Fruit fly (Drosophila melanogaster): Measurements from ENCODE around the gene ND-ASHI.

The ND-ASHI gene

dm6 chrX:6696467-6696866 is 17.5 kb upstream of the ND-ASHI start (continued):
- peak; percentile 28 for TF ChIP-seq CG16815 (GFP tag; optimal IDR thresholded peaks at IDR 0.05)
- peak; percentile 49; the same call in 1 of the 2 replicates for TF ChIP-seq chm (GFP tag; IDR thresholded peaks at IDR 0.05)
- 0 out of 2 replicates have a peak, but pooled peaks have one; percentile 16 for TF ChIP-seq wor (GFP tag; IDR thresholded peaks at IDR 0.05)
- TF ChIP-seq gcm (GFP tag; optimal IDR thresholded peaks at IDR 0.05) = peak; percentile 58
- TF ChIP-seq lilli (GFP tag; optimal IDR thresholded peaks at IDR 0.05) = peak; percentile 78
- no peak for TF ChIP-seq grn (GFP tag; optimal IDR thresholded peaks at IDR 0.05)
- no peak for TF ChIP-seq CG9876 (GFP tag; optimal IDR thresholded peaks at IDR 0.05)
- TF ChIP-seq CG30020 (tag; optimal IDR thresholded peaks at IDR 0.05) = no peak
- no peak for TF ChIP-seq wdn (GFP tag; IDR thresholded peaks at IDR 0.05)
- TF ChIP-seq inv (GFP tag; IDR thresholded peaks at IDR 0.05; ENCODE audit: partially characterized antibody) = no peak
- TF ChIP-seq ssp (GFP tag; IDR thresholded peaks at IDR 0.05) = peak; percentile 35; the same call in 1 of the 2 replicates
- peak; percentile 82 for TF ChIP-seq CG13296 (GFP tag; optimal IDR thresholded peaks at IDR 0.05)
- peak; percentile 9 for TF ChIP-seq Atf3 (GFP tag; optimal IDR thresholded peaks at IDR 0.05)
- no peak for TF ChIP-seq da (GFP tag; optimal IDR thresholded peaks at IDR 0.05)
- peak; percentile 15 for TF ChIP-seq fd96Cb (tag; optimal IDR thresholded peaks at IDR 0.05)
- TF ChIP-seq klu (GFP tag; IDR thresholded peaks at IDR 0.05) = no peak
- TF ChIP-seq CG1024 (GFP tag; IDR thresholded peaks at IDR 0.05) = peak; percentile 44; the same call in 1 of the 2 replicates
- no peak; the same call in 1 of the 2 replicates for TF ChIP-seq bowl (GFP tag; IDR thresholded peaks at IDR 0.05)
- TF ChIP-seq sug (tag; optimal IDR thresholded peaks at IDR 0.05) = peak; percentile 75
- TF ChIP-seq Atf-2 (GFP tag; optimal IDR thresholded peaks at IDR 0.05) = peak; percentile 42
- peak; percentile 50; the same call in 1 of the 3 replicates for TF ChIP-seq ase (GFP tag; IDR thresholded peaks at IDR 0.05)
- TF ChIP-seq CG10431 (GFP tag; optimal IDR thresholded peaks at IDR 0.05) = peak; percentile 48
- no peak for TF ChIP-seq CG10274 (GFP tag; optimal IDR thresholded peaks at IDR 0.05)
- no peak for TF ChIP-seq NFAT (GFP tag; IDR thresholded peaks at IDR 0.05)
- TF ChIP-seq CG1647 (GFP tag; optimal IDR thresholded peaks at IDR 0.05) = peak; percentile 39
- peak; percentile 54 for TF ChIP-seq CG12744 (GFP tag; optimal IDR thresholded peaks at IDR 0.05)
- peak; percentile 47 for TF ChIP-seq MTF-1 (GFP tag; optimal IDR thresholded peaks at IDR 0.05; ENCODE audit: borderline replicate concordance)
- 0 out of 3 replicates have a peak, but pooled peaks have one; percentile 16 for TF ChIP-seq CG11560 (tag; IDR thresholded peaks at IDR 0.05)
- peak; percentile 54 for TF ChIP-seq zfh2 (GFP tag; optimal IDR thresholded peaks at IDR 0.05)
- TF ChIP-seq CG16779 (GFP tag; IDR thresholded peaks at IDR 0.05) = 0 out of 2 replicates have a peak, but pooled peaks have one; percentile 17
- TF ChIP-seq en (GFP tag; optimal IDR thresholded peaks at IDR 0.05) = peak; percentile 9
- no peak for TF ChIP-seq CG33213 (GFP tag; optimal IDR thresholded peaks at IDR 0.05)
- no peak for TF ChIP-seq NC2α (GFP tag; optimal IDR thresholded peaks at IDR 0.05)
- no peak for TF ChIP-seq CG3065 (GFP tag; optimal IDR thresholded peaks at IDR 0.05)
- TF ChIP-seq Fer3 (tag; optimal IDR thresholded peaks at IDR 0.05) = peak; percentile 58
- peak; percentile 59 for TF ChIP-seq D19B (GFP tag; optimal IDR thresholded peaks at IDR 0.05)
- no peak for TF ChIP-seq CG13287 (GFP tag; IDR thresholded peaks at IDR 0.05; ENCODE audit: partially characterized antibody)
- peak; percentile 12 for TF ChIP-seq tx (GFP tag; optimal IDR thresholded peaks at IDR 0.05)
- no peak for TF ChIP-seq CG8290 (GFP tag; optimal IDR thresholded peaks at IDR 0.05)
- TF ChIP-seq CG8290 (tag; optimal IDR thresholded peaks at IDR 0.05) = peak in 1 of 2 experiments; percentile 13
- TF ChIP-seq CG8478 (optimal IDR thresholded peaks at IDR 0.05) = no peak
- peak; percentile 50 for TF ChIP-seq Fer2 (tag; optimal IDR thresholded peaks at IDR 0.05)
- TF ChIP-seq CG1603 (tag; optimal IDR thresholded peaks at IDR 0.05) = no peak
- TF ChIP-seq HHEX (GFP tag; optimal IDR thresholded peaks at IDR 0.05) = peak; percentile 69
- peak; percentile 4 for TF ChIP-seq YL-1 (GFP tag; optimal IDR thresholded peaks at IDR 0.05)
- TF ChIP-seq CG9215 (GFP tag; IDR thresholded peaks at IDR 0.05) = peak; percentile 53
- no peak for TF ChIP-seq CG16813 (GFP tag; IDR thresholded peaks at IDR 0.05; ENCODE audit: partially characterized antibody)
- TF ChIP-seq dysf (GFP tag; IDR thresholded peaks at IDR 0.05) = peak; percentile 75
- peak; percentile 50 for TF ChIP-seq ewg (GFP tag; optimal IDR thresholded peaks at IDR 0.05)
- TF ChIP-seq Eip74EF (GFP tag; optimal IDR thresholded peaks at IDR 0.05) = peak in 1 of 2 experiments; percentile 58
- no peak for TF ChIP-seq eve (GFP tag; optimal IDR thresholded peaks at IDR 0.05)
- peak; percentile 66 for TF ChIP-seq CG12299 (tag; optimal IDR thresholded peaks at IDR 0.05)

Measured in whole organism, embryonic.